Fruit fly (Drosophila melanogaster) whole organism, prepupa: ENCODE results near the gene CG33271.

Experiments
- CG11294 ChIP-seq: fragments of 200-800 bp; sonication (Bioruptor generic); IDR thresholded peaks from 2 replicates; pipeline ENCODE4 v1.3.6; 2022; ENCODE audit warnings: missing biosample characterization, missing genetic modification characterization
- CG11902 ChIP-seq: fragments of 200-800 bp; sonication (Bioruptor generic); optimal IDR thresholded peaks from 3 replicates; lab custom pipeline; 2016; ENCODE audit warnings: missing biosample characterization, missing genetic modification characterization
- CG3032 ChIP-seq: fragments of 200-800 bp; optimal IDR thresholded peaks from 2 replicates; lab custom pipeline; 2019; ENCODE audit warnings: missing biosample characterization, mild to moderate bottlenecking, missing genetic modification characterization, moderate library complexity
- CG32006 ChIP-seq: fragments of 200-800 bp; sonication (Bioruptor generic); optimal IDR thresholded peaks from 3 replicates; lab custom pipeline; 2017; ENCODE audit warnings: missing biosample characterization, mild to moderate bottlenecking, missing genetic modification characterization
- CG7368 ChIP-seq: fragments of 200-800 bp; sonication (Bioruptor generic); optimal IDR thresholded peaks from 3 replicates; lab custom pipeline; 2016; ENCODE audit warnings: missing biosample characterization, missing genetic modification characterization
- Ets96B ChIP-seq: fragments of 200-800 bp; optimal IDR thresholded peaks from 2 replicates; lab custom pipeline; 2019; ENCODE audit warnings: missing biosample characterization, mild to moderate bottlenecking, missing genetic modification characterization, moderate library complexity
- Hr39 ChIP-seq: fragments of 200-800 bp; sonication (Bioruptor generic); optimal IDR thresholded peaks from 2 replicates; lab custom pipeline; 2016; ENCODE audit warnings: missing biosample characterization, missing genetic modification characterization
- OdsH ChIP-seq: fragments of 200-800 bp; sonication (Bioruptor generic); optimal IDR thresholded peaks from 3 replicates; lab custom pipeline; 2016; ENCODE audit warnings: missing biosample characterization, missing genetic modification characterization
- acj6 ChIP-seq: fragments of 200-800 bp; sonication (Bioruptor generic); optimal IDR thresholded peaks from 3 replicates; lab custom pipeline; 2016; ENCODE audit warnings: missing biosample characterization, missing genetic modification characterization
- fd85E ChIP-seq: fragments of 200-800 bp; sonication (Bioruptor generic); optimal IDR thresholded peaks from 3 replicates; lab custom pipeline; 2016; ENCODE audit warnings: missing biosample characterization, missing genetic modification characterization
- topi ChIP-seq: fragments of 200-800 bp; sonication (Bioruptor generic); optimal IDR thresholded peaks from 3 replicates; lab custom pipeline; 2016; ENCODE audit warnings: missing biosample characterization, missing genetic modification characterization

dm6 chr3L:11601133-11601532 lies 23.8 kb upstream of the CG33271 start:
- TF ChIP-seq Hr39 (GFP tag; lab: Kevin White, UChicago) = no peak
- TF ChIP-seq topi (GFP tag; lab: Kevin White, UChicago) = no peak
- TF ChIP-seq CG3032 (tag; lab: Kevin White, UChicago) = no peak
- TF ChIP-seq CG11902 (GFP tag; lab: Kevin White, UChicago) = no peak
- TF ChIP-seq fd85E = no peak
- TF ChIP-seq acj6 (GFP tag; lab: Kevin White, UChicago) = no peak
- TF ChIP-seq CG32006 (GFP tag; lab: Kevin White, UChicago) = no peak
- peak; percentile 50 for TF ChIP-seq CG7368 (GFP tag; lab: Kevin White, UChicago)
- TF ChIP-seq CG11294 (GFP tag; lab: Robert Waterston, UW) = no peak
- TF ChIP-seq OdsH (GFP tag; lab: Kevin White, UChicago) = no peak
- no peak for TF ChIP-seq Ets96B (tag; lab: Kevin White, UChicago)
